Worm (Caenorhabditis elegans) whole organism, L2 larva: ENCODE measurements around the gene serp-1.2.
A peak's percentile ranks its signal among the peaks of the same experiment; 100 is the strongest.

Experiments used
- Y55F3AM.14 ChIP-seq: fragments of 200-800 bp; sonication (Bioruptor generic); optimal IDR thresholded peaks from 2 replicates; lab custom pipeline; 2018; ENCODE audit warnings: mild to moderate bottlenecking, missing genetic modification characterization, missing compliant biosample characterization
- ZK546.5 ChIP-seq: sonication (generic microtip); optimal IDR thresholded peaks from 2 replicates; lab custom pipeline; 2017; ENCODE audit warnings: missing biosample characterization, missing genetic modification characterization
- alr-1 ChIP-seq: fragments of 150-350 bp; optimal IDR thresholded peaks from 2 replicates; lab custom pipeline; 2014; ENCODE audit warnings: missing biosample characterization, missing genetic modification characterization
- ceh-82 ChIP-seq: fragments of 150-350 bp; optimal IDR thresholded peaks from 2 replicates; lab custom pipeline; 2014; ENCODE audit warnings: missing biosample characterization, missing genetic modification characterization
- elt-1 ChIP-seq: fragments of 150-350 bp; optimal IDR thresholded peaks from 2 replicates; lab custom pipeline; 2014; ENCODE audit warnings: missing biosample characterization, missing genetic modification characterization
- lsy-2 ChIP-seq, 2 experiments: fragments of 150-350 bp in 1 of 2; sonication (generic microtip) in 1 of 2; optimal IDR thresholded peaks; 2 replicates each; lab custom pipeline; 2014 to 2017; ENCODE audit warnings: missing biosample characterization in 2 of 2, missing genetic modification characterization in 2 of 2
- mbf-1 ChIP-seq: sonication (generic microtip); optimal IDR thresholded peaks from 2 replicates; lab custom pipeline; 2017; ENCODE audit warnings: missing biosample characterization, missing genetic modification characterization
- nhr-23 ChIP-seq: fragments of 150-350 bp; optimal IDR thresholded peaks from 2 replicates; lab custom pipeline; 2014; ENCODE audit warnings: missing biosample characterization, missing genetic modification reagents, missing genetic modification characterization
- nhr-237 ChIP-seq: fragments of 150-350 bp; optimal IDR thresholded peaks from 2 replicates; lab custom pipeline; 2014; ENCODE audit warnings: missing biosample characterization, missing genetic modification characterization
- skn-1 ChIP-seq: sonication (generic microtip); optimal IDR thresholded peaks from 2 replicates; lab custom pipeline; 2017; ENCODE audit warnings: missing biosample characterization, missing genetic modification characterization
- snpc-4 ChIP-seq: fragments of 150-350 bp; optimal IDR thresholded peaks from 2 replicates; lab custom pipeline; 2014; ENCODE audit warnings: missing biosample characterization, missing genetic modification characterization
- unc-62 ChIP-seq: fragments of 150-350 bp; optimal IDR thresholded peaks from 2 replicates; lab custom pipeline; 2014; ENCODE audit warnings: missing biosample characterization, missing genetic modification reagents, missing genetic modification characterization
- zag-1 ChIP-seq: fragments of 150-350 bp; optimal IDR thresholded peaks from 2 replicates; lab custom pipeline; 2014; ENCODE audit warnings: missing biosample characterization, missing genetic modification characterization
- ztf-11 ChIP-seq: sonication (generic microtip); optimal IDR thresholded peaks from 2 replicates; lab custom pipeline; 2017; ENCODE audit warnings: missing biosample characterization, missing genetic modification characterization

- no peak for TF ChIP-seq ZK546.5 (tag; lab: Kevin White, UChicago)
- TF ChIP-seq lsy-2 (tag; optimal IDR thresholded peaks at IDR 0.05; lab: Kevin White, UChicago) = peak in 1 of 2 experiments; percentile 0
- TF ChIP-seq ceh-82 (tag; lab: Kevin White, UChicago) = no peak
- no peak for TF ChIP-seq zag-1 (tag; lab: Kevin White, UChicago)
- no peak for TF ChIP-seq ztf-11 (tag; lab: Kevin White, UChicago)
- no peak for TF ChIP-seq nhr-23 (tag; lab: Kevin White, UChicago)
- TF ChIP-seq skn-1 (tag; lab: Kevin White, UChicago) = no peak
- no peak for TF ChIP-seq unc-62 (GFP tag; lab: Kevin White, UChicago)
- no peak for TF ChIP-seq alr-1 (tag; lab: Kevin White, UChicago)
- no peak for TF ChIP-seq nhr-237 (tag; lab: Kevin White, UChicago)
- no peak for TF ChIP-seq snpc-4 (tag; lab: Kevin White, UChicago)
- TF ChIP-seq elt-1 = no peak
- TF ChIP-seq mbf-1 = no peak
- TF ChIP-seq Y55F3AM.14 (GFP tag; lab: Kevin White, UChicago) = no peak
Measured at ce11 chrIV:8254193-8254592, 28.7 kb downstream of the serp-1.2 start.
